Fruit fly (Drosophila melanogaster) whole organism, embryonic: ENCODE measurements around the gene CG9328.
A peak's percentile ranks its signal among the peaks of the same experiment; 100 is the strongest.

Source experiments
- BtbVII ChIP-seq: fragments of 200-800 bp; sonication (Bioruptor generic); optimal IDR thresholded peaks from 3 replicates; lab custom pipeline; 2017; ENCODE audit warnings: missing biosample characterization, mild to moderate bottlenecking, missing genetic modification characterization
- CG10979 ChIP-seq: fragments of 200-800 bp; sonication (Bioruptor generic); optimal IDR thresholded peaks from 2 replicates; lab custom pipeline; 2018; ENCODE audit warnings: missing biosample characterization, mild to moderate bottlenecking, missing genetic modification characterization, moderate library complexity
- CG12299 ChIP-seq: fragments of 200-800 bp; sonication (Bioruptor generic); optimal IDR thresholded peaks from 2 replicates; lab custom pipeline; 2018; ENCODE audit warnings: missing biosample characterization, mild to moderate bottlenecking, missing genetic modification characterization
- CG13296 ChIP-seq: fragments of 200-800 bp; sonication (Bioruptor generic); optimal IDR thresholded peaks from 3 replicates; lab custom pipeline; 2018; ENCODE audit warnings: missing biosample characterization, mild to moderate bottlenecking, missing genetic modification characterization
- CG1529 ChIP-seq: fragments of 200-800 bp; sonication (Bioruptor generic); optimal IDR thresholded peaks from 3 replicates; lab custom pipeline; 2018; ENCODE audit warnings: missing biosample characterization, missing genetic modification characterization
- CG15514 ChIP-seq: fragments of 200-800 bp; sonication (Bioruptor generic); optimal IDR thresholded peaks from 3 replicates; lab custom pipeline; 2017; ENCODE audit warnings: missing biosample characterization, missing genetic modification characterization, mild to moderate bottlenecking, moderate library complexity, missing genetic modification reagents
- CG16779 ChIP-seq: fragments of 200-800 bp; sonication (Bioruptor generic); IDR thresholded peaks from 2 replicates; pipeline ENCODE4 v1.3.6; 2022; ENCODE audit warnings: missing biosample characterization, missing genetic modification characterization
- CG17186 ChIP-seq: fragments of 200-800 bp; sonication (Bioruptor generic); optimal IDR thresholded peaks from 3 replicates; lab custom pipeline; 2017; ENCODE audit warnings: missing biosample characterization, missing genetic modification reagents, missing genetic modification characterization
- CG18476 ChIP-seq: fragments of 200-800 bp; sonication (Bioruptor generic); optimal IDR thresholded peaks from 2 replicates; lab custom pipeline; 2016; ENCODE audit warnings: missing biosample characterization, mild to moderate bottlenecking, missing genetic modification characterization
- CG2116 ChIP-seq: fragments of 200-800 bp; sonication (Bioruptor generic); optimal IDR thresholded peaks from 3 replicates; lab custom pipeline; 2018; ENCODE audit warnings: missing biosample characterization, mild to moderate bottlenecking, missing genetic modification characterization
- CG31224 ChIP-seq: fragments of 200-800 bp; sonication (Bioruptor generic); IDR thresholded peaks from 2 replicates; pipeline ENCODE4 v1.3.6; 2022; ENCODE audit warnings: missing biosample characterization, missing genetic modification characterization
- CG31365 ChIP-seq: fragments of 200-800 bp; sonication (Bioruptor generic); optimal IDR thresholded peaks from 2 replicates; lab custom pipeline; 2018; ENCODE audit warnings: missing biosample characterization, mild to moderate bottlenecking, missing genetic modification characterization
- CG31441 ChIP-seq: fragments of 200-800 bp; sonication (Bioruptor generic); IDR thresholded peaks from 2 replicates; pipeline ENCODE4 v1.3.6; 2022; ENCODE audit warnings: missing biosample characterization, missing genetic modification characterization
- CG32772 ChIP-seq: fragments of 200-800 bp; sonication (Bioruptor generic); IDR thresholded peaks from 2 replicates; pipeline ENCODE4 v1.3.6; 2022; ENCODE audit warnings: missing biosample characterization, missing genetic modification characterization
- CG4282 ChIP-seq: fragments of 200-800 bp; sonication (Bioruptor generic); optimal IDR thresholded peaks from 2 replicates; lab custom pipeline; 2016; ENCODE audit warnings: missing biosample characterization, missing genetic modification characterization
- CG7556 ChIP-seq: fragments of 200-800 bp; sonication (Bioruptor generic); optimal IDR thresholded peaks from 2 replicates; lab custom pipeline; 2017; ENCODE audit warnings: missing biosample characterization, mild to moderate bottlenecking, missing genetic modification characterization
- CG8765 ChIP-seq: fragments of 200-800 bp; sonication (Bioruptor generic); IDR thresholded peaks from 2 replicates; pipeline ENCODE4 v1.3.6; 2022; ENCODE audit warnings: missing biosample characterization, missing genetic modification characterization
- CG9797 ChIP-seq: fragments of 200-800 bp; sonication (Bioruptor generic); optimal IDR thresholded peaks from 3 replicates; lab custom pipeline; 2018; ENCODE audit warnings: missing biosample characterization, mild to moderate bottlenecking, missing genetic modification characterization
- D ChIP-seq, 2 experiments: fragments of 200-800 bp in 1 of 2; fragments of >200 bp in 1 of 2; sonication (Bioruptor generic) in 1 of 2; optimal IDR thresholded peaks; 2 replicates in 1 of 2; 3 replicates in 1 of 2; lab custom pipeline; 2017; ENCODE audit warnings: mild to moderate bottlenecking in 1 of 2, missing biosample characterization in 1 of 2, missing genetic modification characterization in 1 of 2, missing genetic modification reagents in 1 of 2
- Doc2 ChIP-seq: fragments of 200-800 bp; sonication (Bioruptor generic); IDR thresholded peaks from 2 replicates; pipeline ENCODE4 v1.3.6; 2022; ENCODE audit warnings: missing biosample characterization, missing genetic modification characterization
- Doc3 ChIP-seq: fragments of 200-800 bp; sonication (Bioruptor generic); IDR thresholded peaks from 3 replicates; pipeline ENCODE4 v1.3.6; 2022; ENCODE audit warnings: missing biosample characterization, missing genetic modification characterization; ENCODE audit not compliant: partially characterized antibody
- E2f2 ChIP-seq: fragments of 200-800 bp; sonication (Bioruptor generic); IDR thresholded peaks from 2 replicates; pipeline ENCODE4 v1.3.6; 2022; ENCODE audit warnings: missing biosample characterization, missing genetic modification characterization
- Fer3 ChIP-seq: fragments of 200-800 bp; sonication (Bioruptor generic); optimal IDR thresholded peaks from 2 replicates; lab custom pipeline; 2018; ENCODE audit warnings: missing biosample characterization, mild to moderate bottlenecking, missing genetic modification characterization, moderate library complexity
- Gug ChIP-seq: fragments of 200-800 bp; sonication (Bioruptor generic); IDR thresholded peaks from 4 replicates; pipeline ENCODE4 v1.3.6; 2022; ENCODE audit warnings: missing biosample characterization, missing genetic modification characterization
- MESR4 ChIP-seq: fragments of 200-800 bp; sonication (Bioruptor generic); optimal IDR thresholded peaks from 2 replicates; lab custom pipeline; 2018; ENCODE audit warnings: missing biosample characterization, mild to moderate bottlenecking, missing genetic modification characterization, moderate library complexity
- MTF-1 ChIP-seq: fragments of 200-800 bp; sonication (Bioruptor generic); optimal IDR thresholded peaks from 2 replicates; lab custom pipeline; 2018; ENCODE audit warnings: missing biosample characterization, mild to moderate bottlenecking, missing genetic modification characterization, borderline replicate concordance
- Nf-YB ChIP-seq: fragments of 200-800 bp; sonication (Bioruptor generic); optimal IDR thresholded peaks from 3 replicates; lab custom pipeline; 2019; ENCODE audit warnings: missing biosample characterization, mild to moderate bottlenecking, missing genetic modification characterization, moderate library complexity
- Spps ChIP-seq: fragments of 200-800 bp; sonication (Bioruptor generic); optimal IDR thresholded peaks from 2 replicates; lab custom pipeline; 2018; ENCODE audit warnings: missing biosample characterization, mild to moderate bottlenecking, missing genetic modification characterization
- bbx ChIP-seq: fragments of 200-800 bp; sonication (Bioruptor generic); IDR thresholded peaks from 2 replicates; pipeline ENCODE4 v1.3.6; 2022; ENCODE audit warnings: missing biosample characterization, missing genetic modification characterization; ENCODE audit not compliant: partially characterized antibody
- bowl ChIP-seq: fragments of 200-800 bp; sonication (Bioruptor generic); IDR thresholded peaks from 2 replicates; pipeline ENCODE4 v1.3.6; 2022; ENCODE audit warnings: missing biosample characterization, missing genetic modification characterization
- chif ChIP-seq, 2 experiments: fragments of 200-800 bp; sonication (Bioruptor generic); optimal IDR thresholded peaks; 3 replicates each; lab custom pipeline; 2016; ENCODE audit warnings: missing biosample characterization in 2 of 2, missing genetic modification characterization in 2 of 2
- chn ChIP-seq: fragments of 200-800 bp; sonication (Bioruptor generic); optimal IDR thresholded peaks from 2 replicates; lab custom pipeline; 2016; ENCODE audit warnings: missing biosample characterization, missing genetic modification characterization
- ci ChIP-seq: fragments of 200-800 bp; sonication (Bioruptor generic); IDR thresholded peaks from 3 replicates; pipeline ENCODE4 v1.3.6; 2022; ENCODE audit warnings: missing biosample characterization, missing genetic modification characterization
- da ChIP-seq: fragments of 200-800 bp; sonication (Bioruptor generic); optimal IDR thresholded peaks from 2 replicates; lab custom pipeline; 2016; ENCODE audit warnings: missing biosample characterization, missing genetic modification characterization
- dati ChIP-seq: fragments of 200-800 bp; sonication (Bioruptor generic); IDR thresholded peaks from 2 replicates; pipeline ENCODE4 v1.3.6; 2022; ENCODE audit warnings: missing biosample characterization, missing genetic modification characterization
- eve ChIP-seq, 2 experiments: fragments of >200 bp; optimal IDR thresholded peaks; 2 replicates each; lab custom pipeline; 2017; ENCODE audit warnings: missing biosample characterization in 2 of 2, missing genetic modification characterization in 2 of 2
- fd64A ChIP-seq: fragments of 200-800 bp; sonication (Bioruptor generic); optimal IDR thresholded peaks from 3 replicates; lab custom pipeline; 2018; ENCODE audit warnings: missing biosample characterization, mild to moderate bottlenecking, missing genetic modification characterization
- hbn ChIP-seq: fragments of 200-800 bp; sonication (Bioruptor generic); IDR thresholded peaks from 2 replicates; pipeline ENCODE4 v1.3.6; 2022; ENCODE audit warnings: missing biosample characterization, missing genetic modification characterization; ENCODE audit not compliant: partially characterized antibody
- insv ChIP-seq, 2 experiments: fragments of 200-800 bp; sonication (Bioruptor generic); optimal IDR thresholded peaks; 3 replicates each; lab custom pipeline; 2016 to 2018; ENCODE audit warnings: missing biosample characterization in 2 of 2, missing genetic modification characterization in 2 of 2
- knrl ChIP-seq: fragments of 200-800 bp; sonication (Bioruptor generic); IDR thresholded peaks from 3 replicates; pipeline ENCODE4 v1.3.6; 2022; ENCODE audit warnings: missing biosample characterization, missing genetic modification characterization; ENCODE audit not compliant: partially characterized antibody
- nerfin-2 ChIP-seq: fragments of 200-800 bp; sonication (Bioruptor generic); IDR thresholded peaks from 2 replicates; pipeline ENCODE4 v1.3.6; 2022; ENCODE audit warnings: missing biosample characterization, missing genetic modification characterization; ENCODE audit not compliant: partially characterized antibody
- sisA ChIP-seq: fragments of 200-800 bp; sonication (Bioruptor generic); IDR thresholded peaks from 2 replicates; pipeline ENCODE4 v1.3.6; 2022; ENCODE audit warnings: missing biosample characterization, missing genetic modification characterization
- ssp ChIP-seq: fragments of 200-800 bp; sonication (Bioruptor generic); IDR thresholded peaks from 2 replicates; pipeline ENCODE4 v1.3.6; 2022; ENCODE audit warnings: missing biosample characterization, missing genetic modification characterization
- stwl ChIP-seq: fragments of 200-800 bp; sonication (Bioruptor generic); optimal IDR thresholded peaks from 3 replicates; lab custom pipeline; 2018; ENCODE audit warnings: missing biosample characterization, mild to moderate bottlenecking, missing genetic modification characterization, moderate library complexity
- tll ChIP-seq, 2 experiments: fragments of 200-800 bp in 1 of 2; fragments of >200 bp in 1 of 2; sonication (Bioruptor generic) in 1 of 2; optimal IDR thresholded peaks; 2 replicates each; lab custom pipeline; 2017 to 2019; ENCODE audit warnings: missing biosample characterization in 2 of 2, missing genetic modification characterization in 2 of 2, mild to moderate bottlenecking in 1 of 2, moderate library complexity in 1 of 2
- trem ChIP-seq: fragments of 200-800 bp; optimal IDR thresholded peaks from 3 replicates; lab custom pipeline; 2019; ENCODE audit warnings: missing biosample characterization, mild to moderate bottlenecking, missing genetic modification characterization, moderate library complexity
- trh ChIP-seq: fragments of 200-800 bp; sonication (Bioruptor generic); optimal IDR thresholded peaks from 2 replicates; lab custom pipeline; 2016; ENCODE audit warnings: missing biosample characterization, missing genetic modification characterization
- twi ChIP-seq: fragments of 200-800 bp; optimal IDR thresholded peaks from 2 replicates; lab custom pipeline; 2019; ENCODE audit warnings: missing biosample characterization, mild to moderate bottlenecking, missing genetic modification characterization, moderate library complexity
- wdn ChIP-seq: fragments of 200-800 bp; sonication (Bioruptor generic); IDR thresholded peaks from 2 replicates; pipeline ENCODE4 v1.3.6; 2022; ENCODE audit warnings: missing biosample characterization, missing genetic modification characterization

Gene CG9328

DNA sequence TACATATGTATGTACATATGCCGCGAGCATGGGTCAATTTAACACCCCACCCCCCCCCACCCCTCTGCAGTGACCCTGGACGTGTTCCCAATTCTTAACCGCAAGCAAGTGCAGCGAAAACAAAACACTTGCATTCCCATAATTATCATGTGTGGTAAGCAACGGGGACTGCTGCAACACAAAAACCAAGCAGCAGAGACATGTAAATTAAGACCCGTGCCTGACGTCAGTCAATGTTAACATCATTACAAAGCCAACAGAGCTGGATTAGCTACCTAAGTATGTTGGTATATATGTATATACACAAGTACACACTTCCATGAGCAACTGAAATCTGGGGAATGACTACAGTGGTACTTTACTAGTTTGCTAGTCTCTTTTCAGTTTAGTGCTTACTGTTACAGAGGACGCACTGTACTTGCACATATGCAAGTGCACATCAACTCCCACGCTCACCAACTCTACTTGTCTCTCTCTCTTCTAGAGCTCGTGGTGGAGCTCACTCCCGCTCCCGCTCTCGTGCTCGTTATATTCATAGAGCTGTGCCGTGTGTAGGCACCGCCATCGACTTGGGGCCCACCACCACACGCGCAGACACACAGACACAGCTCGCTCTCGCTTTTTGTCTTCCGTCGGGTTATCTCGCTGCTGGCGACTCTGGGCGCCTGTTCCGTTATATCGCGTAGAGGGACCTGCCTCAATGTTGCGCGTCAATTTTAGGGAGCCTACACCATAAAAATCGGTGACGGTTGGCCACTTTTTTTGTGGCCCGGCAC lies 23.9 kb downstream of the CG9328 start (continued):
- TF ChIP-seq D (optimal IDR thresholded peaks at IDR 0.05; lab: Kevin White, UChicago) = no peak
- no peak for TF ChIP-seq D (GFP tag; optimal IDR thresholded peaks at IDR 0.05; lab: Kevin White, UChicago)
- peak; percentile 8 for TF ChIP-seq Fer3 (tag; lab: Kevin White, UChicago)
- no peak for TF ChIP-seq chif (GFP tag; optimal IDR thresholded peaks at IDR 0.05; lab: Kevin White, UChicago)
- no peak for TF ChIP-seq eve (GFP tag; optimal IDR thresholded peaks at IDR 0.05; lab: Kevin White, UChicago)
- no peak for TF ChIP-seq fd64A (GFP tag; lab: Kevin White, UChicago)
- TF ChIP-seq sisA (GFP tag; lab: Robert Waterston, UW) = no peak
- TF ChIP-seq MESR4 (GFP tag; lab: Kevin White, UChicago) = no peak
- TF ChIP-seq E2f2 (GFP tag; lab: Robert Waterston, UW) = peak; percentile 22; the same call in 1 of the 2 replicates
- 0 out of 2 replicates have a peak, but pooled peaks have one; percentile 24 for TF ChIP-seq CG16779 (GFP tag; lab: Robert Waterston, UW)
- TF ChIP-seq CG15514 (GFP tag; lab: Kevin White, UChicago) = no peak
- TF ChIP-seq Nf-YB (GFP tag; lab: Kevin White, UChicago) = no peak
- peak; percentile 37 for TF ChIP-seq hbn (GFP tag; lab: Robert Waterston, UW)
- peak; percentile 55; the same call in 2 of the 3 replicates for TF ChIP-seq Doc3 (GFP tag; lab: Robert Waterston, UW)
- no peak for TF ChIP-seq CG17186 (GFP tag; lab: Kevin White, UChicago)
- no peak for TF ChIP-seq CG1529 (GFP tag; lab: Kevin White, UChicago)
- TF ChIP-seq trem (tag; lab: Kevin White, UChicago) = peak; percentile 14
- no peak for TF ChIP-seq bowl (GFP tag; lab: Robert Waterston, UW)
- peak; percentile 9 for TF ChIP-seq MTF-1 (GFP tag; lab: Kevin White, UChicago)
- peak; percentile 27; the same call in 1 of the 2 replicates for TF ChIP-seq CG31441 (GFP tag; lab: Robert Waterston, UW)
- TF ChIP-seq twi (tag; lab: Kevin White, UChicago) = no peak
- TF ChIP-seq ci = peak; percentile 66; the same call in 2 of the 3 replicates
- no peak for TF ChIP-seq CG18476
- TF ChIP-seq CG8765 (GFP tag; lab: Robert Waterston, UW) = no peak
- no peak for TF ChIP-seq knrl (GFP tag; lab: Robert Waterston, UW)
- TF ChIP-seq CG9797 (GFP tag; lab: Kevin White, UChicago) = no peak
- TF ChIP-seq chn = no peak
- TF ChIP-seq CG2116 (GFP tag; lab: Kevin White, UChicago) = no peak
- TF ChIP-seq Doc2 (GFP tag; lab: Robert Waterston, UW) = no peak
- TF ChIP-seq bbx (GFP tag; lab: Robert Waterston, UW) = peak; percentile 67
- TF ChIP-seq Gug (GFP tag; lab: Robert Waterston, UW) = no peak
- TF ChIP-seq CG12299 (tag; lab: Kevin White, UChicago) = no peak
- TF ChIP-seq BtbVII (GFP tag; lab: Kevin White, UChicago) = no peak
- TF ChIP-seq insv (GFP tag; optimal IDR thresholded peaks at IDR 0.05; lab: Kevin White, UChicago) = no peak
- TF ChIP-seq, all 482 proteins: peak for 97

DNA sequence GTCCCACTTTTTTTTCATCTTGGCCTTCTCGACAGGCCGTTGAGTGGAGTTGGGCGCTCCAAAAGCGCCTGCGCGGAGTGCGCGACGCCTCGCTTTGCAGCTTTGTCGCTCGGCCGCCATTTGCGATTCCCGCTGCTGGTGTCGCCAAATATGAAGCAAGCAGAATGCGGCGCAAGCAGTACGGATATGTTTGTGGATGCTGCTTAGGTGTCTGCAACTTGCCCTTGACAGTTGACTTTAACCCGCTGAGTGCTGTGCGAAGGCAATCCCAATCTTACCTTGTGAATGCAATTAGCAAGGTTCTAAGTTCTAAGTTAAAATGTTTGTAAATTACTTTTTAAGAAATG lies 24.5 kb downstream of the CG9328 start:
- TF ChIP-seq stwl (tag; lab: Kevin White, UChicago) (no peak), tll (GFP tag; optimal IDR thresholded peaks at IDR 0.05; lab: Kevin White, UChicago) (no peak), nerfin-2 (no peak), trh (GFP tag; lab: Kevin White, UChicago) (no peak), wdn (GFP tag; lab: Robert Waterston, UW) (no peak), Spps (tag; lab: Kevin White, UChicago) (no peak), CG31365 (tag; lab: Kevin White, UChicago) (peak; percentile 87), dati (GFP tag; lab: Robert Waterston, UW) (no peak), CG7556 (GFP tag; lab: Kevin White, UChicago) (no peak), CG4282 (GFP tag; lab: Kevin White, UChicago) (no peak), eve (GFP tag; optimal IDR thresholded peaks at IDR 0.05; lab: Kevin White, UChicago) (no peak), ssp (GFP tag; lab: Robert Waterston, UW) (no peak), CG31224 (GFP tag; lab: Robert Waterston, UW) (no peak), CG32772 (no peak), CG13296 (GFP tag; lab: Kevin White, UChicago) (no peak), CG10979 (no peak), da (no peak)
